Fruit fly (Drosophila melanogaster) whole organism, embryonic: Measurements from ENCODE around the gene CG32117.

Experiments used
- B-H2 ChIP-seq: fragments of 200-800 bp; sonication (Bioruptor generic); optimal IDR thresholded peaks from 2 replicates; lab custom pipeline; 2018; ENCODE audit warnings: missing biosample characterization, mild to moderate bottlenecking, missing genetic modification characterization
- CG11093 ChIP-seq: fragments of 200-800 bp; sonication (Bioruptor generic); IDR thresholded peaks from 3 replicates; pipeline ENCODE4 v1.3.6; 2022; ENCODE audit warnings: missing biosample characterization, missing genetic modification characterization
- CG11723 ChIP-seq: fragments of 200-800 bp; sonication (Bioruptor generic); optimal IDR thresholded peaks from 2 replicates; lab custom pipeline; 2017; ENCODE audit warnings: missing biosample characterization, mild to moderate bottlenecking, missing genetic modification characterization
- CG14710 ChIP-seq: fragments of 200-800 bp; sonication (Bioruptor generic); optimal IDR thresholded peaks from 3 replicates; lab custom pipeline; 2019; ENCODE audit warnings: missing biosample characterization, mild to moderate bottlenecking, missing genetic modification characterization, moderate library complexity
- CG16815 ChIP-seq: fragments of 200-800 bp; sonication (Bioruptor generic); optimal IDR thresholded peaks from 3 replicates; lab custom pipeline; 2017; ENCODE audit warnings: missing biosample characterization, mild to moderate bottlenecking, missing genetic modification characterization
- CG17829 ChIP-seq: fragments of 200-800 bp; optimal IDR thresholded peaks from 2 replicates; lab custom pipeline; 2019; ENCODE audit warnings: missing biosample characterization, mild to moderate bottlenecking, missing genetic modification characterization, moderate library complexity
- CG2202 ChIP-seq: fragments of 200-800 bp; sonication (Bioruptor generic); optimal IDR thresholded peaks from 2 replicates; lab custom pipeline; 2018; ENCODE audit warnings: missing biosample characterization, mild to moderate bottlenecking, missing genetic modification characterization
- CG30020 ChIP-seq: fragments of 200-800 bp; optimal IDR thresholded peaks from 2 replicates; lab custom pipeline; 2019; ENCODE audit warnings: missing biosample characterization, mild to moderate bottlenecking, missing genetic modification characterization, moderate library complexity
- CG31388 ChIP-seq: fragments of 200-800 bp; sonication (Bioruptor generic); optimal IDR thresholded peaks from 2 replicates; lab custom pipeline; 2016; ENCODE audit warnings: missing biosample characterization, missing genetic modification characterization
- CG4820 ChIP-seq: fragments of 200-800 bp; sonication (Bioruptor generic); optimal IDR thresholded peaks from 3 replicates; lab custom pipeline; 2016; ENCODE audit warnings: missing biosample characterization, missing genetic modification characterization
- CG6854 ChIP-seq: fragments of 200-800 bp; sonication (Bioruptor generic); optimal IDR thresholded peaks from 3 replicates; lab custom pipeline; 2017; ENCODE audit warnings: missing biosample characterization, mild to moderate bottlenecking, missing genetic modification characterization
- CG8281 ChIP-seq: fragments of 200-800 bp; sonication (Bioruptor generic); optimal IDR thresholded peaks from 2 replicates; lab custom pipeline; 2018; ENCODE audit warnings: missing biosample characterization, mild to moderate bottlenecking, missing genetic modification characterization, moderate library complexity
- CG8290 ChIP-seq, 3 experiments: fragments of 200-800 bp; sonication (Bioruptor generic); optimal IDR thresholded peaks; 2 replicates each; lab custom pipeline; 2016 to 2019; ENCODE audit warnings: missing biosample characterization in 3 of 3, missing genetic modification characterization in 3 of 3, mild to moderate bottlenecking in 2 of 3, moderate library complexity in 1 of 3
- CG8359 ChIP-seq: fragments of 200-800 bp; sonication (Bioruptor generic); optimal IDR thresholded peaks from 2 replicates; lab custom pipeline; 2017; ENCODE audit warnings: missing biosample characterization, mild to moderate bottlenecking, missing genetic modification characterization, borderline replicate concordance
- CG8478 ChIP-seq: fragments of >200 bp; optimal IDR thresholded peaks from 2 replicates; lab custom pipeline; 2018
- CG8924 ChIP-seq: fragments of 200-800 bp; optimal IDR thresholded peaks from 3 replicates; lab custom pipeline; 2019; ENCODE audit warnings: missing biosample characterization, mild to moderate bottlenecking, missing genetic modification characterization, moderate library complexity
- CG8944 ChIP-seq: fragments of 200-800 bp; sonication (Bioruptor generic); optimal IDR thresholded peaks from 3 replicates; lab custom pipeline; 2016; ENCODE audit warnings: missing biosample characterization, missing genetic modification characterization
- CG9932 ChIP-seq: fragments of 200-800 bp; sonication (Bioruptor generic); IDR thresholded peaks from 2 replicates; pipeline ENCODE4 v1.3.6; 2022; ENCODE audit warnings: missing biosample characterization, missing genetic modification characterization
- Deaf1 ChIP-seq: fragments of 200-800 bp; optimal IDR thresholded peaks from 3 replicates; lab custom pipeline; 2019; ENCODE audit warnings: missing biosample characterization, mild to moderate bottlenecking, missing genetic modification characterization, moderate library complexity
- Dip2 ChIP-seq: fragments of 200-800 bp; sonication (Bioruptor generic); IDR thresholded peaks from 2 replicates; pipeline ENCODE4 v1.3.6; 2022; ENCODE audit warnings: missing biosample characterization, missing genetic modification characterization
- Dp ChIP-seq: fragments of 200-800 bp; sonication (Bioruptor generic); optimal IDR thresholded peaks from 2 replicates; lab custom pipeline; 2018; ENCODE audit warnings: missing biosample characterization, mild to moderate bottlenecking, missing genetic modification characterization, moderate library complexity
- Eip74EF ChIP-seq, 2 experiments: fragments of 200-800 bp in 1 of 2; fragments of >200 bp in 1 of 2; sonication (Bioruptor generic) in 1 of 2; optimal IDR thresholded peaks; 2 replicates each; lab custom pipeline; 2017 to 2019; ENCODE audit warnings: missing biosample characterization in 2 of 2, missing genetic modification characterization in 2 of 2, mild to moderate bottlenecking in 1 of 2, moderate library complexity in 1 of 2
- HLHmδ ChIP-seq: fragments of 200-800 bp; sonication (Bioruptor generic); optimal IDR thresholded peaks from 2 replicates; lab custom pipeline; 2018; ENCODE audit warnings: missing biosample characterization, mild to moderate bottlenecking, missing genetic modification characterization, moderate library complexity
- Hand ChIP-seq: fragments of 200-800 bp; sonication (Bioruptor generic); optimal IDR thresholded peaks from 2 replicates; lab custom pipeline; 2017; ENCODE audit warnings: mild to moderate bottlenecking, missing biosample characterization, missing genetic modification reagents, missing genetic modification characterization
- Hr78 ChIP-seq, 2 experiments: fragments of 200-800 bp in 1 of 2; fragments of >200 bp in 1 of 2; sonication (Bioruptor generic) in 1 of 2; optimal IDR thresholded peaks; 2 replicates each; lab custom pipeline; 2017 to 2019; ENCODE audit warnings: missing biosample characterization in 2 of 2, missing genetic modification characterization in 2 of 2, mild to moderate bottlenecking in 1 of 2, moderate library complexity in 1 of 2
- Lpt ChIP-seq: fragments of >200 bp; optimal IDR thresholded peaks from 2 replicates; lab custom pipeline; 2018; ENCODE audit warnings: missing biosample characterization, missing genetic modification characterization
- TFAM ChIP-seq: fragments of 200-800 bp; sonication (Bioruptor generic); optimal IDR thresholded peaks from 2 replicates; lab custom pipeline; 2017; ENCODE audit warnings: missing biosample characterization, missing genetic modification characterization, inconsistent platforms
- YL-1 ChIP-seq: fragments of 200-800 bp; sonication (Bioruptor generic); optimal IDR thresholded peaks from 3 replicates; lab custom pipeline; 2017; ENCODE audit warnings: missing biosample characterization, mild to moderate bottlenecking, missing genetic modification characterization
- btn ChIP-seq: fragments of 200-800 bp; sonication (Bioruptor generic); optimal IDR thresholded peaks from 2 replicates; lab custom pipeline; 2016; ENCODE audit warnings: missing biosample characterization, missing genetic modification characterization
- cwo ChIP-seq: fragments of 200-800 bp; sonication (Bioruptor generic); optimal IDR thresholded peaks from 3 replicates; lab custom pipeline; 2017; ENCODE audit warnings: missing biosample characterization, missing genetic modification characterization, mild to moderate bottlenecking, moderate library complexity, missing genetic modification reagents
- en ChIP-seq: fragments of 200-800 bp; sonication (Bioruptor generic); optimal IDR thresholded peaks from 2 replicates; lab custom pipeline; 2016; ENCODE audit warnings: missing biosample characterization, missing genetic modification characterization
- ewg ChIP-seq: fragments of 200-800 bp; sonication (Bioruptor generic); optimal IDR thresholded peaks from 3 replicates; lab custom pipeline; 2017; ENCODE audit warnings: mild to moderate bottlenecking, missing biosample characterization, missing genetic modification reagents, missing genetic modification characterization
- gcm2 ChIP-seq: fragments of 200-800 bp; sonication (Bioruptor generic); optimal IDR thresholded peaks from 2 replicates; lab custom pipeline; 2016; ENCODE audit warnings: missing biosample characterization, missing genetic modification characterization
- hbn ChIP-seq: fragments of 200-800 bp; sonication (Bioruptor generic); IDR thresholded peaks from 2 replicates; pipeline ENCODE4 v1.3.6; 2022; ENCODE audit warnings: missing biosample characterization, missing genetic modification characterization; ENCODE audit not compliant: partially characterized antibody
- lola ChIP-seq, 3 experiments: fragments of >200 bp in 2 of 3; fragments of 200-800 bp in 1 of 3; sonication (Bioruptor generic) in 1 of 3; optimal IDR thresholded peaks; 2 replicates each; lab custom pipeline; 2017 to 2019; ENCODE audit warnings: missing biosample characterization in 3 of 3, missing genetic modification characterization in 3 of 3, mild to moderate bottlenecking in 1 of 3, moderate library complexity in 1 of 3
- nau ChIP-seq: fragments of 200-800 bp; sonication (Bioruptor generic); optimal IDR thresholded peaks from 3 replicates; lab custom pipeline; 2017; ENCODE audit warnings: missing biosample characterization, mild to moderate bottlenecking, missing genetic modification characterization, missing genetic modification reagents
- odd ChIP-seq: fragments of 200-800 bp; sonication (Bioruptor generic); optimal IDR thresholded peaks from 2 replicates; lab custom pipeline; 2017; ENCODE audit warnings: missing biosample characterization, mild to moderate bottlenecking, missing genetic modification characterization
- p53 ChIP-seq: fragments of 200-800 bp; sonication (Bioruptor generic); optimal IDR thresholded peaks from 2 replicates; lab custom pipeline; 2016; ENCODE audit warnings: missing biosample characterization, missing genetic modification characterization
- prd ChIP-seq, 3 experiments: fragments of >200 bp in 2 of 3; fragments of 200-800 bp in 1 of 3; sonication (Bioruptor generic) in 1 of 3; optimal IDR thresholded peaks in 2 of 3; IDR thresholded peaks in 1 of 3; 2 replicates in 2 of 3; 3 replicates in 1 of 3; pipeline versions ENCODE4 v1.3.6 to Lab custom; 2017 to 2022; ENCODE audit warnings: missing biosample characterization in 1 of 3, missing genetic modification characterization in 1 of 3
- repo ChIP-seq: fragments of 200-800 bp; sonication (Bioruptor generic); optimal IDR thresholded peaks from 2 replicates; lab custom pipeline; 2016; ENCODE audit warnings: missing biosample characterization, missing genetic modification characterization
- run ChIP-seq: fragments of 200-800 bp; sonication (Bioruptor generic); optimal IDR thresholded peaks from 3 replicates; lab custom pipeline; 2018; ENCODE audit warnings: missing biosample characterization, mild to moderate bottlenecking, missing genetic modification characterization
- shn ChIP-seq: fragments of 200-800 bp; sonication (Bioruptor generic); optimal IDR thresholded peaks from 3 replicates; lab custom pipeline; 2016; ENCODE audit warnings: missing biosample characterization, missing genetic modification characterization
- stc ChIP-seq: fragments of 200-800 bp; sonication (Bioruptor generic); IDR thresholded peaks from 2 replicates; pipeline ENCODE4 v1.3.6; 2022; ENCODE audit warnings: missing biosample characterization, missing genetic modification characterization
- tna ChIP-seq: fragments of 200-800 bp; sonication (Bioruptor generic); IDR thresholded peaks from 2 replicates; pipeline ENCODE4 v1.3.6; 2022; ENCODE audit warnings: missing biosample characterization, missing genetic modification characterization; ENCODE audit not compliant: partially characterized antibody
- z ChIP-seq: fragments of 200-800 bp; sonication (Bioruptor generic); IDR thresholded peaks from 3 replicates; pipeline ENCODE4 v1.3.6; 2022; ENCODE audit warnings: missing biosample characterization, missing genetic modification characterization
- zen2 ChIP-seq: fragments of 200-800 bp; sonication (Bioruptor generic); IDR thresholded peaks from 3 replicates; pipeline ENCODE4 v1.3.6; 2022; ENCODE audit warnings: missing biosample characterization, missing genetic modification characterization; ENCODE audit not compliant: partially characterized antibody
- zfh2 ChIP-seq: fragments of 200-800 bp; sonication (Bioruptor generic); optimal IDR thresholded peaks from 2 replicates; lab custom pipeline; 2016; ENCODE audit warnings: missing biosample characterization, missing genetic modification characterization

CG32117 gene

DNA sequence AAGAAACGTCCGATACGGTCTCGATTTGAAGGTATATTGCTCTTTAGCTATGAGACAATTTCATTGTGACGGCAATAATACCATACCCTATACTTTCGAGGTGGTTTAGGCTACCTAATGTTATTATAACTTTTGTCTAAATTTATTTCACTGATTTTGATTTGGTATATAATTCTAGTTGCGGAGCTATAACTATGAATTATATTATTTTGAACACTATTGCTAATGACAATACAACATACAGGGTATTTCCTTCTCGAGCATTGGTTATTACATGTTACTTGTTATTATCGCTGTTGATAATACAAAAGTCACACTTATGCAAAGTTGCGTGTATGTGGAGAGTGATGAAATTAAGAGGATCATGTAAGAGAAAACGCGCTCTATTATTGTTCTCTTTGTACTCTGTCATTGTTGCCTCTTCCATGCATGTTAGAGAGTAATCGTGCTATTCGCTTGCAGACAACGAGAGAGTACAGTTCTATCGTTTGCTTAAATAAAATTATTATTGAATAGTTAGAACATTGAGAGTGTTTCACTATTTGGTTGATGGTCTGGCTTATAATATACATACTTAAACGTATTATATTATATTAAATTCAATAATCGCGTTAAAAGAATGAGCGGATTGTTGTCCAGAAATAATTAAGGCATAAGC lies 10.2 kb upstream of the CG32117 start, which contains the start of gene CG32115 (continued):
- TF ChIP-seq p53, result peak; percentile 43
- no peak for TF ChIP-seq lola (GFP tag; optimal IDR thresholded peaks at IDR 0.05; lab: Kevin White, UChicago)
- peak; percentile 83 for TF ChIP-seq CG16815
- TF ChIP-seq z (GFP tag; lab: Robert Waterston, UW), result no peak
- TF ChIP-seq zen2 (GFP tag; lab: Robert Waterston, UW), result peak; percentile 33; the same call in 1 of the 3 replicates
- peak; percentile 71 for TF ChIP-seq CG8290 (GFP tag; optimal IDR thresholded peaks at IDR 0.05; lab: Kevin White, UChicago)
- peak in 1 of 2 experiments; percentile 98 for TF ChIP-seq CG8290 (tag; optimal IDR thresholded peaks at IDR 0.05; lab: Kevin White, UChicago)
- TF ChIP-seq CG11723 (GFP tag; lab: Kevin White, UChicago), result peak; percentile 75
- TF ChIP-seq run (tag; lab: Kevin White, UChicago), result peak; percentile 81
- TF ChIP-seq hbn (GFP tag; lab: Robert Waterston, UW), result no peak
- TF ChIP-seq cwo, result peak; percentile 93
- TF ChIP-seq CG8944 (GFP tag; lab: Kevin White, UChicago), result peak; percentile 85
- TF ChIP-seq CG8281 (tag; lab: Kevin White, UChicago), result peak; percentile 76
- TF ChIP-seq Hand (GFP tag; lab: Kevin White, UChicago), result peak; percentile 82
- TF ChIP-seq CG31388 (GFP tag; lab: Kevin White, UChicago), result peak; percentile 71
- peak; percentile 78 for TF ChIP-seq Deaf1 (tag; lab: Kevin White, UChicago)
- peak; percentile 93; the same call in 1 of the 2 replicates for TF ChIP-seq stc
- no peak for TF ChIP-seq HLHmδ (GFP tag; lab: Kevin White, UChicago)
- TF ChIP-seq CG6854 (GFP tag; lab: Kevin White, UChicago), result peak; percentile 86
- TF ChIP-seq Dip2 (GFP tag; lab: Robert Waterston, UW), result peak; percentile 47; the same call in 1 of the 2 replicates
- no peak for TF ChIP-seq TFAM (GFP tag; lab: Kevin White, UChicago)
- TF ChIP-seq ewg, result peak; percentile 84
- no peak for TF ChIP-seq Hr78 (GFP tag; optimal IDR thresholded peaks at IDR 0.05; lab: Kevin White, UChicago)
- no peak for TF ChIP-seq prd (optimal IDR thresholded peaks at IDR 0.05; lab: Kevin White, UChicago)
- peak; percentile 96 for TF ChIP-seq prd (GFP tag; IDR thresholded peaks at IDR 0.05; lab: Robert Waterston, UW)
- TF ChIP-seq CG14710 (tag; lab: Kevin White, UChicago), result no peak
- TF ChIP-seq en (GFP tag; lab: Kevin White, UChicago), result peak; percentile 74
- TF ChIP-seq CG4820, result peak; percentile 91
- TF ChIP-seq CG9932 (GFP tag; lab: Robert Waterston, UW), result peak; percentile 96
- TF ChIP-seq nau (GFP tag; lab: Kevin White, UChicago), result peak; percentile 83
- TF ChIP-seq tna (GFP tag; lab: Robert Waterston, UW), result no peak
- peak; percentile 41 for TF ChIP-seq YL-1 (GFP tag; lab: Kevin White, UChicago)
- TF ChIP-seq CG11093 (GFP tag; lab: Robert Waterston, UW), result peak; percentile 92
- no peak for TF ChIP-seq Lpt (GFP tag; lab: Kevin White, UChicago)
- TF ChIP-seq CG2202 (tag; lab: Kevin White, UChicago), result no peak
- peak; percentile 73 for TF ChIP-seq CG8359
- peak; percentile 93 for TF ChIP-seq CG17829 (tag; lab: Kevin White, UChicago)
- TF ChIP-seq Eip74EF (GFP tag; optimal IDR thresholded peaks at IDR 0.05; lab: Kevin White, UChicago), result peak in 1 of 2 experiments; percentile 92
- TF ChIP-seq CG8924 (tag; lab: Kevin White, UChicago), result peak; percentile 95
- peak; percentile 87 for TF ChIP-seq repo
- TF ChIP-seq Dp, result no peak
- peak; percentile 81 for TF ChIP-seq odd (GFP tag; lab: Kevin White, UChicago)
- TF ChIP-seq shn (GFP tag; lab: Kevin White, UChicago), result peak; percentile 79
- TF ChIP-seq zfh2 (GFP tag; lab: Kevin White, UChicago), result peak; percentile 91
- peak; percentile 35 for TF ChIP-seq btn (GFP tag; lab: Kevin White, UChicago)
- TF ChIP-seq gcm2 (GFP tag; lab: Kevin White, UChicago), result peak; percentile 79
- TF ChIP-seq CG8478 (lab: Kevin White, UChicago), result no peak
- TF ChIP-seq B-H2 (GFP tag; lab: Kevin White, UChicago), result peak; percentile 90
- no peak for TF ChIP-seq CG30020 (tag; lab: Kevin White, UChicago)
